Worm (Caenorhabditis elegans) whole organism, young adult: ENCODE data around the gene T06C12.12.

Experiments
- ceh-58 ChIP-seq: fragments of 200-800 bp; sonication (Bioruptor generic); IDR thresholded peaks from 2 replicates; pipeline ENCODE4 v1.3.6; 2022; ENCODE audit warnings: missing genetic modification characterization, missing compliant biosample characterization
- madf-6 ChIP-seq: fragments of 200-800 bp; sonication (Bioruptor generic); IDR thresholded peaks from 2 replicates; pipeline ENCODE4 v1.3.6; 2022; ENCODE audit warnings: missing genetic modification reagents, missing genetic modification characterization, missing compliant biosample characterization
- mes-4 ChIP-seq: sonication (generic microtip); optimal IDR thresholded peaks from 2 replicates; lab custom pipeline; 2016; ENCODE audit warnings: missing genotype, missing genetic modification characterization, missing compliant biosample characterization
- pbrm-1 ChIP-seq: fragments of 200-800 bp; sonication (Bioruptor generic); IDR thresholded peaks from 2 replicates; pipeline ENCODE4 v1.3.6; 2022; ENCODE audit warnings: missing genetic modification reagents, missing genetic modification characterization, missing compliant biosample characterization
- sea-2 ChIP-seq: fragments of 200-800 bp; sonication (Bioruptor generic); IDR thresholded peaks from 2 replicates; pipeline ENCODE4 v1.3.6; 2022; ENCODE audit warnings: missing genetic modification characterization, missing compliant biosample characterization
- snpc-3.4 ChIP-seq: sonication (generic microtip); optimal IDR thresholded peaks from 2 replicates; lab custom pipeline; 2017; ENCODE audit warnings: missing genetic modification characterization, mild to moderate bottlenecking, missing compliant biosample characterization, antibody characterized with exemption, moderate library complexity, missing genotype, missing genetic modification reagents
- somi-1 ChIP-seq: fragments of 200-800 bp; sonication (Bioruptor generic); optimal IDR thresholded peaks from 2 replicates; lab custom pipeline; 2018; ENCODE audit warnings: mild to moderate bottlenecking, missing genetic modification characterization, missing compliant biosample characterization
- tbp1 ChIP-seq: fragments of 200-800 bp; sonication (Bioruptor generic); optimal IDR thresholded peaks from 2 replicates; lab custom pipeline; 2018; ENCODE audit warnings: mild to moderate bottlenecking, missing genetic modification characterization, missing compliant biosample characterization
- unc-130 ChIP-seq: sonication (generic microtip); optimal IDR thresholded peaks from 2 replicates; lab custom pipeline; 2016; ENCODE audit warnings: missing genetic modification reagents, missing genetic modification characterization, missing compliant biosample characterization

DNA sequence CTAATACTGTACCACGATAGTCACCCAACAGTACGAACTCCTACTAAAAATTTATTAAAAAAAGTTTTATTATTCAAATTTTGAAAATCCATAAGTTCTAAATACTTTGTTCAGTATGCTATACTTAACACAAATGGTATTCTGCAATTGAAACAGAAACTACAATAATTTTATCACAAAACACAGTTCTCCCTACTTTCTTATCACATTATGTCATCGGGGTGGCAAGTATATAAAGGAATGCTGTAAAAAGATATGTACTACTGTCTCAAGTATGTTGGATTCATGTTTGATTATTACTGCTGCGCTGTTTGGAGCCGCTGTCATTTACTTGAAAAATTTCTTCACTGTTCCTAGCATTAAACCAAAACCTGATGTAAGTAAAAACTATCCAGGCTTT is 29.2 kb downstream of the T06C12.12 start, which contains the start of gene cdr-1:
- TF ChIP-seq mes-4 (tag; lab: Kevin White, UChicago) (no peak), madf-6 (GFP tag; lab: Robert Waterston, UW) (no peak), sea-2 (GFP tag; lab: Robert Waterston, UW) (no peak), somi-1 (GFP tag; lab: Kevin White, UChicago) (no peak), ceh-58 (no peak), pbrm-1 (GFP tag; lab: Robert Waterston, UW) (no peak), unc-130 (GFP tag; lab: Kevin White, UChicago) (no peak), tbp1 (no peak), snpc-3.4 (tag; lab: Kevin White, UChicago) (no peak)
